Worm (Caenorhabditis elegans) whole organism, L2 larva: Measurements from ENCODE around the gene C45B11.9.

Source experiments
- aly-2 ChIP-seq: fragments of 150-350 bp; optimal IDR thresholded peaks from 2 replicates; lab custom pipeline; 2014; ENCODE audit warnings: missing biosample characterization, missing genetic modification characterization
- ama-1 ChIP-seq: fragments of 150-350 bp; optimal IDR thresholded peaks from 2 replicates; lab custom pipeline; 2018; ENCODE audit warnings: inconsistent platforms
- blmp-1 ChIP-seq: sonication (generic microtip); optimal IDR thresholded peaks from 2 replicates; lab custom pipeline; 2017; ENCODE audit warnings: missing genetic modification characterization, mild to moderate bottlenecking, missing compliant biosample characterization, antibody characterized with exemption, moderate library complexity; ENCODE audit not compliant: insufficient read depth
- lin-13 ChIP-seq: fragments of 150-350 bp; optimal IDR thresholded peaks from 2 replicates; lab custom pipeline; 2014; ENCODE audit warnings: missing biosample characterization, missing genetic modification reagents, missing genetic modification characterization
- lin-39 ChIP-seq: fragments of 150-350 bp; optimal IDR thresholded peaks from 2 replicates; lab custom pipeline; 2014; ENCODE audit warnings: missing biosample characterization, missing genetic modification reagents, missing genetic modification characterization
- lsy-2 ChIP-seq, 2 experiments: fragments of 150-350 bp in 1 of 2; sonication (generic microtip) in 1 of 2; optimal IDR thresholded peaks; 2 replicates each; lab custom pipeline; 2014 to 2017; ENCODE audit warnings: missing biosample characterization in 2 of 2, missing genetic modification characterization in 2 of 2
- mab-5 ChIP-seq: fragments of 150-350 bp; optimal IDR thresholded peaks from 2 replicates; lab custom pipeline; 2014; ENCODE audit warnings: missing biosample characterization, missing genetic modification characterization
- nhr-237 ChIP-seq: fragments of 150-350 bp; optimal IDR thresholded peaks from 2 replicates; lab custom pipeline; 2014; ENCODE audit warnings: missing biosample characterization, missing genetic modification characterization
- sma-9 ChIP-seq, 2 experiments: fragments of 150-350 bp in 1 of 2; sonication (generic microtip) in 1 of 2; optimal IDR thresholded peaks; 2 replicates each; lab custom pipeline; 2014 to 2016; ENCODE audit warnings: missing genetic modification characterization in 2 of 2, mild to moderate bottlenecking in 1 of 2, missing biosample characterization in 1 of 2, missing compliant biosample characterization in 1 of 2, missing genetic modification reagents in 1 of 2, moderate library complexity in 1 of 2
- snpc-4 ChIP-seq: fragments of 150-350 bp; optimal IDR thresholded peaks from 2 replicates; lab custom pipeline; 2014; ENCODE audit warnings: missing biosample characterization, missing genetic modification characterization

DNA sequence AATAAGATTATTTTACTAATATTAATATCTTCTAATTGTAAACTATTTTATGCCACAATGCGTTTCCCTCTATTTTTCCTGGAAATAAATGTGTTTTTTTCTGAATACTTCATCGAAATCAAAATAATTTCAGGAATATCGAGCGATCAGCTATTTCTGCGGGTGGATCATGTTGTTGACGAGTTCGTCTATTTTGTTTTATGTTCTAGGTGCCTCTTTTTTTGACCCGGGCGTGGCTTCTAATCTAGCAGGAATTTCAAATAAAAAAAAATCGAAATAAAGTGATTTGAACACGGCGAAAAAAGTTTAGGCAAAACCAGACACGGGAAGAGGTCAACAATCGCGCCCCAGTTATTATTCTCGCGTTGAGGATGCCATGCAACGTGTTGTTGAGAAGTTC, 11.8 kb downstream of the C45B11.9 start, which contains the start of gene T04C12.33:
- TF ChIP-seq lin-39 (tag; lab: Kevin White, UChicago), result no peak
- no peak for TF ChIP-seq sma-9 (GFP tag; optimal IDR thresholded peaks at IDR 0.05; lab: Kevin White, UChicago)
- no peak for TF ChIP-seq sma-9 (tag; optimal IDR thresholded peaks at IDR 0.05; lab: Kevin White, UChicago)
- TF ChIP-seq snpc-4 (tag; lab: Kevin White, UChicago), result no peak
- no peak for TF ChIP-seq blmp-1
- no peak for TF ChIP-seq mab-5 (tag; lab: Kevin White, UChicago)
- no peak for TF ChIP-seq nhr-237 (tag; lab: Kevin White, UChicago)
- no peak for TF ChIP-seq aly-2
- TF ChIP-seq lin-13 (GFP tag; lab: Kevin White, UChicago), result no peak
- no peak for TF ChIP-seq ama-1 (lab: Kevin White, UChicago)
- no peak for TF ChIP-seq lsy-2 (tag; optimal IDR thresholded peaks at IDR 0.05; lab: Kevin White, UChicago)
